Worm (Caenorhabditis elegans) whole organism, mixed stage, embryonic: Measurements from ENCODE around the gene K05F1.13.

Source experiments
- M03D4.4 ChIP-seq: sonication (generic microtip); optimal IDR thresholded peaks from 2 replicates; lab custom pipeline; 2017; ENCODE audit warnings: mild to moderate bottlenecking, missing genetic modification characterization, missing compliant biosample characterization
- ceh-83 ChIP-seq: fragments of 200-800 bp; sonication (Bioruptor generic); optimal IDR thresholded peaks from 2 replicates; lab custom pipeline; 2018; ENCODE audit warnings: mild to moderate bottlenecking, missing genetic modification characterization, missing compliant biosample characterization
- ces-1 ChIP-seq: fragments of 150-350 bp; optimal IDR thresholded peaks from 2 replicates; lab custom pipeline; 2014; ENCODE audit warnings: missing biosample characterization, missing genetic modification reagents, missing genetic modification characterization
- cnd-1 ChIP-seq: fragments of 200-800 bp; sonication (Bioruptor generic); optimal IDR thresholded peaks from 2 replicates; lab custom pipeline; 2018; ENCODE audit warnings: mild to moderate bottlenecking, missing genetic modification characterization, missing compliant biosample characterization
- drap-1 ChIP-seq: fragments of 200-800 bp; sonication (Bioruptor generic); optimal IDR thresholded peaks from 3 replicates; lab custom pipeline; 2018; ENCODE audit warnings: mild to moderate bottlenecking, missing genetic modification characterization, missing compliant biosample characterization
- hlh-1 ChIP-seq: fragments of 150-350 bp; optimal IDR thresholded peaks from 2 replicates; lab custom pipeline; 2014; ENCODE audit warnings: missing biosample characterization, missing genetic modification reagents, missing genetic modification characterization
- lin-13 ChIP-seq: fragments of 150-350 bp; optimal IDR thresholded peaks from 2 replicates; lab custom pipeline; 2014; ENCODE audit warnings: missing biosample characterization, missing genetic modification characterization
- nhr-237 ChIP-seq: fragments of 150-350 bp; optimal IDR thresholded peaks from 2 replicates; lab custom pipeline; 2014; ENCODE audit warnings: missing biosample characterization, missing genetic modification characterization
- unc-62 ChIP-seq: fragments of 150-350 bp; optimal IDR thresholded peaks from 2 replicates; lab custom pipeline; 2014; ENCODE audit warnings: missing biosample characterization, missing genetic modification reagents, missing genetic modification characterization
- zip-8 ChIP-seq: fragments of 150-350 bp; optimal IDR thresholded peaks from 2 replicates; lab custom pipeline; 2014; ENCODE audit warnings: missing biosample characterization, missing genetic modification characterization

The K05F1.13 gene

ce11 chrII:5836153-5836719 lies 47.3 kb downstream of the K05F1.13 start, which contains the start of gene fzo-1 (continued):
- TF ChIP-seq unc-62 (GFP tag; lab: Kevin White, UChicago): no peak
- TF ChIP-seq zip-8 (tag; lab: Kevin White, UChicago): no peak
- peak; percentile 32 for TF ChIP-seq cnd-1 (tag; lab: Kevin White, UChicago)
- TF ChIP-seq lin-13 (tag; lab: Kevin White, UChicago): no peak
- TF ChIP-seq, all 35 proteins: peak for 8

DNA sequence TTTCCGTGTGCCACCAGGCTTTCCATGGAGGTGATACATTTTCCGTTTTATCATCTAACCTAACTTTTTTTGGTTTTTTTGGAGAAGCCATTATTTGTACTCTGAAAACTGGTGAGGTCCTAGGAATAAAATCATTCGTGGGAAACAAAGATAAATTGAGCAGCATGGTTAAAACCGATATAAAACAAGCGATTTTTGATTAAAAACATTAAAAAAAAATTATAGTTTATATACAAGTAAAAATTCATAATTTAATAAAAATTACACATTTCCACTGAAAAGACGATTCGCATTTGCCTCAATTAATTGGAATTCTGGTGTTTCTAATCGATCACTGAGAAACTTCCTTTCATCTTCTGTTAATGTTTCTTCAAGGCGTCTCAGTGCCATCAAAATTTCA lies 49.5 kb downstream of the K05F1.13 start, which contains the start of gene ZK1248.15:
ZK1248.15 (minus strand) TSS at position 101 of the 400 bp plus-strand sequence.
- TF ChIP-seq M03D4.4 (tag; lab: Kevin White, UChicago): no peak

- peak; percentile 41 for TF ChIP-seq ces-1 (GFP tag; lab: Kevin White, UChicago)
- peak; percentile 7 for TF ChIP-seq nhr-237 (tag; lab: Kevin White, UChicago)
- TF ChIP-seq ceh-83: no peak
- peak; percentile 16 for TF ChIP-seq hlh-1 (tag; lab: Kevin White, UChicago)
- no peak for TF ChIP-seq drap-1
Observed at ce11 chrII:5839227-5839626, 50.3 kb downstream of the K05F1.13 start, which contains the start of gene ZK1248.19. ZK1248.19 (minus strand) TSS chrII:5839414.
